ENCODE assay signal across 2 worm cellular contexts in genomic region chrIII:13152697-13153391, ce11.
TF ChIP-seq lines count a peak whose summit lies in the region.

Gene Y39E4B.10 (minus strand): TSS chrIII:13152858.

TF ChIP-seq in whole organism, L1 larva, 84 proteins besides CTCF, POLR2A, EP300 and RAD21 (continued from another document):
- no peak for TF ChIP-seq nhr-85 (tag; lab: Kevin White, UChicago)
- TF ChIP-seq C16A3.4 (tag; optimal IDR thresholded peaks at IDR 0.05; lab: Kevin White, UChicago) = no peak
- TF ChIP-seq pag-3 (tag; optimal IDR thresholded peaks at IDR 0.05; lab: Kevin White, UChicago; ENCODE audit: borderline replicate concordance, insufficient read depth) = no peak
- TF ChIP-seq sup-37 (GFP tag; optimal IDR thresholded peaks at IDR 0.05; lab: Kevin White, UChicago) = no peak
- TF ChIP-seq skn-1 (tag; optimal IDR thresholded peaks at IDR 0.05; lab: Kevin White, UChicago) = peak; percentile 3
- no peak for TF ChIP-seq fkh-4 (tag; optimal IDR thresholded peaks at IDR 0.05; lab: Kevin White, UChicago; ENCODE audit: borderline replicate concordance)
- no peak for TF ChIP-seq unc-98 (GFP tag; IDR thresholded peaks at IDR 0.05; lab: Robert Waterston, UW)
- TF ChIP-seq nhr-12 (tag; optimal IDR thresholded peaks at IDR 0.05; lab: Kevin White, UChicago) = no peak
- TF ChIP-seq zip-4 (GFP tag; optimal IDR thresholded peaks at IDR 0.05; lab: Kevin White, UChicago) = no peak
- TF ChIP-seq nhr-47 (tag; optimal IDR thresholded peaks at IDR 0.05; lab: Kevin White, UChicago) = peak; percentile 68
- TF ChIP-seq ceh-63 (GFP tag; optimal IDR thresholded peaks at IDR 0.05; lab: Kevin White, UChicago) = no peak
- TF ChIP-seq unc-86 (tag; optimal IDR thresholded peaks at IDR 0.05; lab: Kevin White, UChicago) = peak; percentile 47
- TF ChIP-seq irx-1 (tag; optimal IDR thresholded peaks at IDR 0.05; lab: Kevin White, UChicago) = peak; percentile 13
- no peak for TF ChIP-seq C04F5.9 (tag; optimal IDR thresholded peaks at IDR 0.05; lab: Kevin White, UChicago)
- TF ChIP-seq ceh-90 (tag; optimal IDR thresholded peaks at IDR 0.05; lab: Kevin White, UChicago) = no peak
- TF ChIP-seq unc-130 (tag; optimal IDR thresholded peaks at IDR 0.05; lab: Kevin White, UChicago) = no peak
- TF ChIP-seq alr-1 (tag; optimal IDR thresholded peaks at IDR 0.05; lab: Kevin White, UChicago; ENCODE audit: borderline replicate concordance) = no peak
- no peak for TF ChIP-seq fkh-10 (GFP tag; optimal IDR thresholded peaks at IDR 0.05; lab: Kevin White, UChicago)
- TF ChIP-seq hlh-17 (GFP tag; optimal IDR thresholded peaks at IDR 0.05; lab: Kevin White, UChicago; ENCODE audit: borderline replicate concordance) = no peak
- no peak for TF ChIP-seq aha-1 (tag; optimal IDR thresholded peaks at IDR 0.05; lab: Kevin White, UChicago)
- peak; percentile 59 for TF ChIP-seq tbx-2 (tag; optimal IDR thresholded peaks at IDR 0.05; lab: Kevin White, UChicago)
- peak in 2 of 3 experiments; percentile 26 to 27 for TF ChIP-seq ceh-82 (tag; optimal IDR thresholded peaks at IDR 0.05; lab: Kevin White, UChicago)
- TF ChIP-seq blmp-1 (tag; optimal IDR thresholded peaks at IDR 0.05; lab: Kevin White, UChicago) = peak; percentile 2
- TF ChIP-seq dpl-1 (GFP tag; optimal IDR thresholded peaks at IDR 0.05; lab: Kevin White, UChicago) = peak; percentile 63 to 71 (median 66)
- peak; percentile 18 for TF ChIP-seq snpc-4 (tag; optimal IDR thresholded peaks at IDR 0.05; lab: Kevin White, UChicago)
- TF ChIP-seq efl-3 (GFP tag; optimal IDR thresholded peaks at IDR 0.05; lab: Kevin White, UChicago) = no peak
- TF ChIP-seq lin-14 (GFP tag; optimal IDR thresholded peaks at IDR 0.05; lab: Kevin White, UChicago) = no peak
- TF ChIP-seq F16B12.6 (tag; optimal IDR thresholded peaks at IDR 0.05; lab: Kevin White, UChicago) = peak; percentile 12
- no peak for TF ChIP-seq nhr-84 (tag; optimal IDR thresholded peaks at IDR 0.05; lab: Kevin White, UChicago)
- TF ChIP-seq mep-1 (tag; optimal IDR thresholded peaks at IDR 0.05; lab: Kevin White, UChicago) = peak; percentile 68
- no peak for TF ChIP-seq nhr-71 (tag; optimal IDR thresholded peaks at IDR 0.05; lab: Kevin White, UChicago)
- TF ChIP-seq lsy-2 (tag; optimal IDR thresholded peaks at IDR 0.05; lab: Kevin White, UChicago) = peak; percentile 62 to 67
- TF ChIP-seq hpl-2 (GFP tag; optimal IDR thresholded peaks at IDR 0.05; lab: Kevin White, UChicago) = no peak
- peak; percentile 65 to 69 for TF ChIP-seq efl-1 (optimal IDR thresholded peaks at IDR 0.05; lab: Kevin White, UChicago)
- peak; percentile 74 to 97 for TF ChIP-seq efl-1 (GFP tag; optimal IDR thresholded peaks at IDR 0.05 in 1 of 2; lab: Kevin White, UChicago)
- peak in 1 of 2 experiments; percentile 27 for TF ChIP-seq mdl-1 (tag; optimal IDR thresholded peaks at IDR 0.05; lab: Kevin White, UChicago)
- peak; percentile 51 for TF ChIP-seq swsn-7 (tag; optimal IDR thresholded peaks at IDR 0.05; lab: Kevin White, UChicago)
- no peak for TF ChIP-seq tlp-1 (tag; optimal IDR thresholded peaks at IDR 0.05; lab: Kevin White, UChicago)
- TF ChIP-seq C34B4.2 (tag; optimal IDR thresholded peaks at IDR 0.05; lab: Kevin White, UChicago) = no peak
- TF ChIP-seq sptf-1 (tag; optimal IDR thresholded peaks at IDR 0.05; lab: Kevin White, UChicago) = no peak
- no peak for TF ChIP-seq nhr-20 (tag; optimal IDR thresholded peaks at IDR 0.05; lab: Kevin White, UChicago)
- no peak for TF ChIP-seq ceh-8 (GFP tag; optimal IDR thresholded peaks at IDR 0.05; lab: Kevin White, UChicago)
- no peak for TF ChIP-seq unc-30 (tag; optimal IDR thresholded peaks at IDR 0.05; lab: Kevin White, UChicago)
- TF ChIP-seq nhr-237 (tag; optimal IDR thresholded peaks at IDR 0.05; lab: Kevin White, UChicago) = no peak
- TF ChIP-seq xbp-1 (tag; optimal IDR thresholded peaks at IDR 0.05; lab: Kevin White, UChicago) = peak; percentile 60
- peak; percentile 38 for TF ChIP-seq dsc-1 (tag; optimal IDR thresholded peaks at IDR 0.05; lab: Kevin White, UChicago)

TF ChIP-seq in whole organism, L2 larva, 48 proteins besides CTCF, POLR2A, EP300 and RAD21 (continued from another document):
- TF ChIP-seq nhr-25 (tag; optimal IDR thresholded peaks at IDR 0.05; lab: Kevin White, UChicago) = peak; percentile 4
- no peak for TF ChIP-seq nhr-11 (tag; optimal IDR thresholded peaks at IDR 0.05; lab: Kevin White, UChicago)
- no peak for TF ChIP-seq nhr-129 (tag; optimal IDR thresholded peaks at IDR 0.05; lab: Kevin White, UChicago)
- TF ChIP-seq lsy-2 (tag; optimal IDR thresholded peaks at IDR 0.05; lab: Kevin White, UChicago) = peak; percentile 2 to 64
- no peak for TF ChIP-seq R02D3.7 (tag; optimal IDR thresholded peaks at IDR 0.05; lab: Kevin White, UChicago)
- no peak for TF ChIP-seq blmp-1 (tag; optimal IDR thresholded peaks at IDR 0.05; lab: Kevin White, UChicago; ENCODE audit: insufficient read depth)
- TF ChIP-seq nhr-23 (tag; optimal IDR thresholded peaks at IDR 0.05; lab: Kevin White, UChicago) = no peak
- peak; percentile 10 for TF ChIP-seq F13H6.1 (tag; optimal IDR thresholded peaks at IDR 0.05; lab: Kevin White, UChicago)
- peak; percentile 9 for TF ChIP-seq lin-11 (tag; optimal IDR thresholded peaks at IDR 0.05; lab: Kevin White, UChicago)
- TF ChIP-seq nhr-6 (tag; optimal IDR thresholded peaks at IDR 0.05; lab: Kevin White, UChicago) = no peak
- TF ChIP-seq mdl-1 (tag; optimal IDR thresholded peaks at IDR 0.05; lab: Kevin White, UChicago) = no peak
- TF ChIP-seq nhr-10 (tag; optimal IDR thresholded peaks at IDR 0.05; lab: Kevin White, UChicago) = no peak
- TF ChIP-seq ZK546.5 (tag; optimal IDR thresholded peaks at IDR 0.05; lab: Kevin White, UChicago) = no peak
- TF ChIP-seq lin-39 (tag; optimal IDR thresholded peaks at IDR 0.05; lab: Kevin White, UChicago) = no peak
- no peak for TF ChIP-seq zag-1 (tag; optimal IDR thresholded peaks at IDR 0.05; lab: Kevin White, UChicago)
- no peak for TF ChIP-seq sma-9 (GFP tag; optimal IDR thresholded peaks at IDR 0.05; lab: Kevin White, UChicago)
- TF ChIP-seq sma-9 (tag; optimal IDR thresholded peaks at IDR 0.05; lab: Kevin White, UChicago) = no peak
- no peak for TF ChIP-seq aly-2 (tag; optimal IDR thresholded peaks at IDR 0.05; lab: Kevin White, UChicago)
- no peak for TF ChIP-seq elt-1 (tag; optimal IDR thresholded peaks at IDR 0.05; lab: Kevin White, UChicago)
- TF ChIP-seq ztf-11 (tag; optimal IDR thresholded peaks at IDR 0.05; lab: Kevin White, UChicago) = no peak
- no peak for TF ChIP-seq ztf-1 (GFP tag; conservative IDR thresholded peaks at IDR 0.05; lab: Robert Waterston, UW)
- TF ChIP-seq lin-13 (GFP tag; optimal IDR thresholded peaks at IDR 0.05; lab: Kevin White, UChicago) = no peak
- no peak for TF ChIP-seq skn-1 (tag; optimal IDR thresholded peaks at IDR 0.05; lab: Kevin White, UChicago)
- no peak for TF ChIP-seq nhr-77 (tag; optimal IDR thresholded peaks at IDR 0.05; lab: Kevin White, UChicago)
- TF ChIP-seq nhr-12 (tag; optimal IDR thresholded peaks at IDR 0.05; lab: Kevin White, UChicago) = no peak
- no peak for TF ChIP-seq ama-1 (optimal IDR thresholded peaks at IDR 0.05; lab: Kevin White, UChicago)
- TF ChIP-seq unc-62 (GFP tag; optimal IDR thresholded peaks at IDR 0.05; lab: Kevin White, UChicago) = no peak
- TF ChIP-seq snpc-4 (tag; optimal IDR thresholded peaks at IDR 0.05; lab: Kevin White, UChicago) = no peak
- no peak for TF ChIP-seq mab-5 (tag; optimal IDR thresholded peaks at IDR 0.05; lab: Kevin White, UChicago)
- peak; percentile 58 for TF ChIP-seq unc-55 (GFP tag; optimal IDR thresholded peaks at IDR 0.05; lab: Kevin White, UChicago)
- no peak for TF ChIP-seq nhr-21 (tag; optimal IDR thresholded peaks at IDR 0.05; lab: Kevin White, UChicago)
- no peak for TF ChIP-seq unc-39 (tag; optimal IDR thresholded peaks at IDR 0.05; lab: Kevin White, UChicago)
